Worm (Caenorhabditis elegans) whole organism, late embryonic: Measurements from ENCODE around the gene C34B4.4.

ENCODE experiments used
- ceh-2 ChIP-seq: sonication (generic microtip); optimal IDR thresholded peaks from 2 replicates; lab custom pipeline; 2016; ENCODE audit warnings: missing genotype, missing genetic modification characterization, missing compliant biosample characterization
- ceh-34 ChIP-seq: sonication (generic microtip); optimal IDR thresholded peaks from 2 replicates; lab custom pipeline; 2016; ENCODE audit warnings: mild to moderate bottlenecking, missing genetic modification characterization, missing compliant biosample characterization
- dve-1 ChIP-seq: sonication (generic microtip); optimal IDR thresholded peaks from 2 replicates; lab custom pipeline; 2017; ENCODE audit warnings: antibody characterized with exemption, mild to moderate bottlenecking, missing genetic modification characterization, missing compliant biosample characterization
- fkh-10 ChIP-seq: fragments of 150-350 bp; optimal IDR thresholded peaks from 2 replicates; lab custom pipeline; 2014; ENCODE audit warnings: missing biosample characterization, missing genetic modification reagents, missing genetic modification characterization
- hlh-15 ChIP-seq: sonication (generic microtip); optimal IDR thresholded peaks from 2 replicates; lab custom pipeline; 2016; ENCODE audit warnings: missing genetic modification characterization, missing compliant biosample characterization
- nhr-11 ChIP-seq: fragments of 150-350 bp; optimal IDR thresholded peaks from 2 replicates; lab custom pipeline; 2014; ENCODE audit warnings: missing biosample characterization, missing genetic modification characterization
- pag-3 ChIP-seq: sonication (generic microtip); optimal IDR thresholded peaks from 2 replicates; lab custom pipeline; 2016; ENCODE audit warnings: missing compliant biosample characterization, missing genetic modification characterization, borderline replicate concordance
- pat-9 ChIP-seq: fragments of 200-800 bp; sonication (Bioruptor generic); optimal IDR thresholded peaks from 2 replicates; lab custom pipeline; 2018; ENCODE audit warnings: mild to moderate bottlenecking, missing genetic modification characterization, moderate library complexity, missing compliant biosample characterization
- pha-2 ChIP-seq: sonication (generic microtip); optimal IDR thresholded peaks from 2 replicates; lab custom pipeline; 2017; ENCODE audit warnings: mild to moderate bottlenecking, missing genetic modification characterization, missing compliant biosample characterization
- pha-4 ChIP-seq: fragments of 150-350 bp; optimal IDR thresholded peaks from 2 replicates; lab custom pipeline; 2018; ENCODE audit warnings: missing biosample characterization, missing genetic modification reagents, missing genetic modification characterization
- sdc-2 ChIP-seq: sonication (generic microtip); optimal IDR thresholded peaks from 2 replicates; lab custom pipeline; 2016; ENCODE audit warnings: missing genotype, missing genetic modification characterization, missing compliant biosample characterization
- tbx-2 ChIP-seq: sonication (generic microtip); optimal IDR thresholded peaks from 2 replicates; lab custom pipeline; 2016; ENCODE audit warnings: missing genetic modification characterization, missing compliant biosample characterization
- unc-3 ChIP-seq, 2 experiments: fragments of 200-800 bp in 1 of 2; sonication (Bioruptor generic) in 1 of 2; sonication (generic microtip) in 1 of 2; conservative IDR thresholded peaks in 1 of 2; optimal IDR thresholded peaks in 1 of 2; 2 replicates each; pipeline versions ENCODE4 v1.3.6 to Lab custom; 2016 to 2022; ENCODE audit warnings: missing compliant biosample characterization in 2 of 2, missing genetic modification characterization in 2 of 2, missing genetic modification reagents in 1 of 2
- unc-55 ChIP-seq: sonication (generic microtip); optimal IDR thresholded peaks from 2 replicates; lab custom pipeline; 2017; ENCODE audit warnings: missing biosample characterization, missing genetic modification reagents, missing genetic modification characterization

DNA sequence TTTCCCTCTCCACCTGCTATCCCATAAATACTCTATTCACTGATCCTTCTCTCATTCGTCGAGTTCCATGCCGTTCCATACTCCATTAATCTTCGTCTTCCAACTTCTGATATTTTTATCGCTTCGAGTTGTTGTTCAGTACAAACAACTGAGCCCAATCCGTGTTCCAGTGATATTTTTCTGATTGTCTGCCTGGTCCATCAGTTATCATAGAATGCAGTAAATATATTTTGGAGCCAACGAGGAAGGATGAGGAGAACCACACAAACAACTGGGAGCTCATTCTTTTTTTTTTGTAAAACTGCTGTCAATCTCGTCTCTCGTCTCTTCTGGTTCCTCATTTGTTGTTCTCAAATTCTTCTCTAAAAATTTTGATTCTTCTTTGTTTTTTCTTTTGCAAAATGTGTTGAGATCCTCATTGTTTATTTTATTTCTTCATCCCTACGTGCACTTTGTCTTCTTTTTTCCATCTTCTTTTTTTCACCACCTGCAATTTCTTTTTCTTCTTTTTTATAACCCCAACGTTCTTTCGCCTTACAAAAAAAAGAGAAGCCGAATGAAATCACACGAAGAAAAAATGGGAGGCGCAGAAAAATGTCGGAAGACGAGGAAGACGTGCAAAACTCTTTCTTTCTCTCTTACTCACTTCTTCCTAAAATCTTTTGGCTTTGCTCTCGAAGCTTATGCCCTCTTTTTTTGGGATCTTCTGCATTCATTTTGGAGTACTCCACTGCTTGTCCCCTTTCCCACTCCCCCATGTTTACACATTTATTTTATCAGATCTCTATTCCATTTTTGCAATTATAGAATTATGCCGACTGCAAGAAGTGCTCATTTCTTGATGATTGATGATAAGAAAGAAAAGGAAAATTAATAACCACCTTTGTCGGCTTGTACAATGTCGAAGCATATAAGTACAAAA lies 6.2 kb upstream of the C34B4.4 start:
- TF ChIP-seq ceh-34 (no peak), hlh-15 (tag; lab: Kevin White, UChicago) (no peak), pha-2 (tag; lab: Kevin White, UChicago) (no peak), fkh-10 (GFP tag; lab: Kevin White, UChicago) (no peak), sdc-2 (tag; lab: Kevin White, UChicago) (no peak), unc-55 (no peak), dve-1 (tag; lab: Kevin White, UChicago) (no peak), ceh-2 (tag; lab: Kevin White, UChicago) (no peak), pat-9 (no peak), tbx-2 (tag; lab: Kevin White, UChicago) (no peak), nhr-11 (tag; lab: Kevin White, UChicago) (no peak), pha-4 (tag; lab: Kevin White, UChicago) (no peak), unc-3 (GFP tag; conservative IDR thresholded peaks at IDR 0.05; lab: Robert Waterston, UW) (no peak), unc-3 (tag; optimal IDR thresholded peaks at IDR 0.05; lab: Kevin White, UChicago) (no peak), pag-3 (tag; lab: Kevin White, UChicago) (no peak)
